Worm (Caenorhabditis elegans) whole organism, L4 larva: ENCODE measurements around the gene Y38F1A.8.

Experiments
- D1046.2 ChIP-seq: fragments of 200-800 bp; sonication (Bioruptor generic); IDR thresholded peaks from 2 replicates; pipeline ENCODE4 v1.3.6; 2022; ENCODE audit warnings: missing genetic modification characterization, missing compliant biosample characterization
- F10B5.3 ChIP-seq: sonication (generic microtip); optimal IDR thresholded peaks from 2 replicates; lab custom pipeline; 2016; ENCODE audit warnings: mild to moderate bottlenecking, missing genetic modification characterization, missing compliant biosample characterization
- F37D6.2 ChIP-seq: sonication (generic microtip); optimal IDR thresholded peaks from 2 replicates; lab custom pipeline; 2016; ENCODE audit warnings: mild to moderate bottlenecking, missing genetic modification characterization, missing compliant biosample characterization
- R02D3.7 ChIP-seq: fragments of 150-350 bp; sonication (generic microtip); optimal IDR thresholded peaks from 3 replicates; lab custom pipeline; 2014; ENCODE audit warnings: missing biosample characterization, missing genetic modification characterization
- Y105C5A.15 ChIP-seq: fragments of 200-800 bp; sonication (Bioruptor generic); IDR thresholded peaks from 2 replicates; pipeline ENCODE4 v1.3.6; 2022; ENCODE audit warnings: missing genetic modification characterization, missing compliant biosample characterization
- Y75B8A.6 ChIP-seq: fragments of 200-800 bp; sonication (Bioruptor generic); IDR thresholded peaks from 2 replicates; pipeline ENCODE4 v1.3.6; 2022; ENCODE audit warnings: missing genetic modification reagents, missing genetic modification characterization, missing compliant biosample characterization
- ZK337.2 ChIP-seq: fragments of 200-800 bp; sonication (Bioruptor generic); IDR thresholded peaks from 2 replicates; pipeline ENCODE4 v1.3.6; 2022; ENCODE audit warnings: missing genetic modification reagents, missing genetic modification characterization, missing compliant biosample characterization
- ama-1 ChIP-seq: fragments of 150-350 bp; optimal IDR thresholded peaks from 2 replicates; lab custom pipeline; 2014; ENCODE audit warnings: inconsistent platforms, mixed read lengths
- arid-1 ChIP-seq: fragments of 200-800 bp; sonication (Bioruptor generic); conservative IDR thresholded peaks from 2 replicates; pipeline ENCODE4 v1.3.6; 2022; ENCODE audit warnings: missing genetic modification reagents, missing genetic modification characterization, missing compliant biosample characterization
- ceh-28 ChIP-seq: fragments of 150-350 bp; optimal IDR thresholded peaks from 2 replicates; lab custom pipeline; 2014; ENCODE audit warnings: missing biosample characterization, missing genetic modification reagents, missing genetic modification characterization
- ceh-62 ChIP-seq: sonication (generic microtip); optimal IDR thresholded peaks from 2 replicates; lab custom pipeline; 2017; ENCODE audit warnings: missing biosample characterization, missing genetic modification characterization
- cey-2 ChIP-seq: sonication (generic microtip); optimal IDR thresholded peaks from 3 replicates; lab custom pipeline; 2017; ENCODE audit warnings: missing genetic modification characterization, mild to moderate bottlenecking, missing compliant biosample characterization, antibody characterized with exemption, borderline replicate concordance; ENCODE audit not compliant: insufficient read depth
- ctbp-1 ChIP-seq: fragments of 200-800 bp; sonication (Bioruptor generic); IDR thresholded peaks from 2 replicates; pipeline ENCODE4 v1.3.6; 2022; ENCODE audit warnings: missing genetic modification reagents, missing genetic modification characterization, missing compliant biosample characterization
- daf-12 ChIP-seq: fragments of 150-350 bp; optimal IDR thresholded peaks from 2 replicates; lab custom pipeline; 2014; ENCODE audit warnings: missing biosample characterization, missing genetic modification reagents, missing genetic modification characterization
- daf-19 ChIP-seq: fragments of 200-800 bp; sonication (Bioruptor generic); conservative IDR thresholded peaks from 2 replicates; pipeline ENCODE4 v1.3.6; 2022; ENCODE audit warnings: missing genetic modification characterization, missing compliant biosample characterization
- daf-8 ChIP-seq: fragments of 200-800 bp; sonication (Bioruptor generic); IDR thresholded peaks from 2 replicates; pipeline ENCODE4 v1.3.6; 2022; ENCODE audit warnings: missing genetic modification characterization, missing compliant biosample characterization
- dmd-8 ChIP-seq: fragments of 200-800 bp; sonication (Bioruptor generic); IDR thresholded peaks from 2 replicates; pipeline ENCODE4 v1.3.6; 2022; ENCODE audit warnings: missing genetic modification characterization, missing compliant biosample characterization
- duxl-1 ChIP-seq: sonication (generic microtip); optimal IDR thresholded peaks from 2 replicates; lab custom pipeline; 2016; ENCODE audit warnings: mild to moderate bottlenecking, missing genetic modification characterization, moderate library complexity, missing compliant biosample characterization; ENCODE audit not compliant: poor library complexity
- dve-1 ChIP-seq: sonication (generic microtip); optimal IDR thresholded peaks from 2 replicates; lab custom pipeline; 2017; ENCODE audit warnings: antibody characterized with exemption, mild to moderate bottlenecking, missing genetic modification characterization, missing compliant biosample characterization; ENCODE audit not compliant: insufficient read depth
- fkh-10 ChIP-seq: fragments of 150-350 bp; optimal IDR thresholded peaks from 2 replicates; lab custom pipeline; 2014; ENCODE audit warnings: missing biosample characterization, missing genetic modification reagents, missing genetic modification characterization
- fos-1 ChIP-seq: fragments of 150-350 bp; optimal IDR thresholded peaks from 2 replicates; lab custom pipeline; 2014; ENCODE audit warnings: missing biosample characterization, missing genetic modification characterization
- gei-8 ChIP-seq: fragments of 200-800 bp; sonication (Bioruptor generic); optimal IDR thresholded peaks from 2 replicates; lab custom pipeline; 2018; ENCODE audit warnings: mild to moderate bottlenecking, missing genetic modification characterization, missing compliant biosample characterization
- hif-1 ChIP-seq, 2 experiments: sonication (generic microtip); optimal IDR thresholded peaks; 2 replicates each; lab custom pipeline; 2016 to 2017; ENCODE audit warnings: missing compliant biosample characterization in 2 of 2, missing genetic modification characterization in 2 of 2, missing genetic modification reagents in 2 of 2, missing genotype in 2 of 2, mild to moderate bottlenecking in 1 of 2
- hmg-1.1 ChIP-seq: fragments of 200-800 bp; sonication (Bioruptor generic); IDR thresholded peaks from 2 replicates; pipeline ENCODE4 v1.3.6; 2022; ENCODE audit warnings: missing genetic modification reagents, missing genetic modification characterization, missing compliant biosample characterization
- jun-1 ChIP-seq: fragments of 150-350 bp; optimal IDR thresholded peaks from 2 replicates; lab custom pipeline; 2014; ENCODE audit warnings: missing biosample characterization, missing genetic modification reagents, missing genetic modification characterization
- lim-7 ChIP-seq: fragments of 200-800 bp; sonication (Bioruptor generic); IDR thresholded peaks from 2 replicates; pipeline ENCODE4 v1.3.6; 2022; ENCODE audit warnings: missing genetic modification characterization, missing compliant biosample characterization
- lin-29 ChIP-seq: fragments of 200-800 bp; sonication (Bioruptor generic); IDR thresholded peaks from 2 replicates; pipeline ENCODE4 v1.3.6; 2022; ENCODE audit warnings: missing genetic modification reagents, missing genetic modification characterization, missing compliant biosample characterization
- lir-3 ChIP-seq: sonication (generic microtip); optimal IDR thresholded peaks from 2 replicates; lab custom pipeline; 2016; ENCODE audit warnings: mild to moderate bottlenecking, missing genetic modification characterization, missing compliant biosample characterization
- lsy-2 ChIP-seq, 2 experiments: fragments of 150-350 bp in 1 of 2; sonication (generic microtip) in 1 of 2; optimal IDR thresholded peaks; 2 replicates each; lab custom pipeline; 2014 to 2017; ENCODE audit warnings: missing biosample characterization in 2 of 2, missing genetic modification characterization in 2 of 2
- madf-5 ChIP-seq, 2 experiments: fragments of 200-800 bp; sonication (Bioruptor generic); IDR thresholded peaks; 2 replicates each; pipeline ENCODE4 v1.3.6; 2022; ENCODE audit warnings: missing compliant biosample characterization in 2 of 2, missing genetic modification characterization in 2 of 2
- mdt-29 ChIP-seq: fragments of 200-800 bp; sonication (Bioruptor generic); IDR thresholded peaks from 2 replicates; pipeline ENCODE4 v1.3.6; 2022; ENCODE audit warnings: missing genetic modification reagents, missing genetic modification characterization, missing compliant biosample characterization
- mes-2 ChIP-seq: sonication (generic microtip); optimal IDR thresholded peaks from 2 replicates; lab custom pipeline; 2016; ENCODE audit warnings: missing genotype, mild to moderate bottlenecking, missing genetic modification characterization, missing compliant biosample characterization; ENCODE audit not compliant: poor library complexity, severe bottlenecking
- mxl-3 ChIP-seq: fragments of 200-800 bp; sonication (Bioruptor generic); optimal IDR thresholded peaks from 2 replicates; lab custom pipeline; 2018; ENCODE audit warnings: mild to moderate bottlenecking, missing genetic modification characterization, missing compliant biosample characterization
- nhr-102 ChIP-seq: sonication (generic microtip); optimal IDR thresholded peaks from 2 replicates; lab custom pipeline; 2016; ENCODE audit warnings: mild to moderate bottlenecking, missing genetic modification characterization, moderate library complexity, missing compliant biosample characterization
- nhr-42 ChIP-seq: fragments of 200-800 bp; sonication (Bioruptor generic); IDR thresholded peaks from 2 replicates; pipeline ENCODE4 v1.3.6; 2022; ENCODE audit warnings: missing genetic modification characterization, missing compliant biosample characterization
- nhr-48 ChIP-seq: sonication (generic microtip); optimal IDR thresholded peaks from 2 replicates; lab custom pipeline; 2016; ENCODE audit warnings: mild to moderate bottlenecking, missing genetic modification characterization, missing compliant biosample characterization
- nhr-6 ChIP-seq: fragments of 150-350 bp; optimal IDR thresholded peaks from 2 replicates; lab custom pipeline; 2014; ENCODE audit warnings: missing biosample characterization, missing genetic modification characterization
- nhr-77 ChIP-seq: fragments of 150-350 bp; optimal IDR thresholded peaks from 2 replicates; lab custom pipeline; 2014; ENCODE audit warnings: missing biosample characterization, missing genetic modification characterization
- pha-4 ChIP-seq, 2 experiments: fragments of 150-350 bp in 1 of 2; fragments of 200-800 bp in 1 of 2; sonication (Bioruptor generic) in 1 of 2; IDR thresholded peaks in 1 of 2; optimal IDR thresholded peaks in 1 of 2; 2 replicates each; pipeline versions ENCODE4 v1.3.6 to Lab custom; 2014 to 2022; ENCODE audit warnings: missing genetic modification characterization in 2 of 2, missing genetic modification reagents in 2 of 2, missing biosample characterization in 1 of 2, missing compliant biosample characterization in 1 of 2
- pqm-1 ChIP-seq: sonication (generic microtip); optimal IDR thresholded peaks from 2 replicates; lab custom pipeline; 2017; ENCODE audit warnings: missing biosample characterization, missing genetic modification characterization
- snpc-1.2 ChIP-seq: fragments of 200-800 bp; sonication (Bioruptor generic); IDR thresholded peaks from 2 replicates; pipeline ENCODE4 v1.3.6; 2022; ENCODE audit warnings: missing genetic modification reagents, missing genetic modification characterization, missing compliant biosample characterization
- snpc-4 ChIP-seq: fragments of 150-350 bp; optimal IDR thresholded peaks from 2 replicates; lab custom pipeline; 2014; ENCODE audit warnings: missing biosample characterization, missing genetic modification characterization
- spr-3 ChIP-seq: fragments of 200-800 bp; sonication (Bioruptor generic); optimal IDR thresholded peaks from 2 replicates; lab custom pipeline; 2018; ENCODE audit warnings: mild to moderate bottlenecking, missing genetic modification characterization, missing compliant biosample characterization
- unc-39 ChIP-seq: sonication (generic microtip); optimal IDR thresholded peaks from 2 replicates; lab custom pipeline; 2017; ENCODE audit warnings: missing biosample characterization, missing genetic modification characterization
- unc-62 ChIP-seq, 3 experiments: fragments of 150-350 bp in 1 of 3; sonication (generic microtip); optimal IDR thresholded peaks in 2 of 3; peaks in 1 of 3; 1 replicate in 1 of 3; 2 replicates in 2 of 3; lab custom pipeline; 2014 to 2017; ENCODE audit warnings: missing biosample characterization in 3 of 3, missing genetic modification characterization in 3 of 3, missing genetic modification reagents in 3 of 3, missing genotype in 1 of 3
- vab-7 ChIP-seq: fragments of 200-800 bp; sonication (Bioruptor generic); IDR thresholded peaks from 2 replicates; pipeline ENCODE4 v1.3.6; 2022; ENCODE audit warnings: missing genetic modification reagents, missing genetic modification characterization, missing compliant biosample characterization
- zag-1 ChIP-seq: fragments of 150-350 bp; optimal IDR thresholded peaks from 2 replicates; lab custom pipeline; 2014; ENCODE audit warnings: missing biosample characterization, missing genetic modification characterization
- zip-2 ChIP-seq: fragments of 150-350 bp; optimal IDR thresholded peaks from 2 replicates; lab custom pipeline; 2014; ENCODE audit warnings: missing biosample characterization, missing genetic modification characterization
- ztf-11 ChIP-seq: fragments of 150-350 bp; optimal IDR thresholded peaks from 2 replicates; lab custom pipeline; 2014; ENCODE audit warnings: missing biosample characterization, missing genetic modification characterization

The Y38F1A.8 gene

DNA sequence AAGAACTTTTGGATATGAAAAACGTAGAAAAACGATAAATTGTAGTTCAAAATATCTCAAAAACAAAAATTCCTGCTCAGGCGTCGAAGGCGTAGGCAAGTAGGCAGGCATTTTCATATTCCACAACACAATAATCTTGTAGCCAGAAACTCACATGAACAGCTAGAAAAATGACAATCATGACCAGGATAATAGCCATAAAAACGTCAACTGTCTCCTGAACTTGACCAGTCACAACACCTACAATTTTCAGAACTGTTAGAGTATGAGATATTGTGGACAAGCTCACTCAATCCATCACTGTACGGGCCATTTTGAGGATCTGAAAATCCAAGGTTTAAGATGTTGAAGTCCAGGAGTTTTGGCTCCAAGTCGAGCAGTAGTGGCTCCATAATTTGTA, 3.2 kb downstream of the Y38F1A.8 start, which contains the start of gene Y38F1A.7:
Gene Y38F1A.7, minus strand, starts transcription at position 392 of the 400 bp plus-strand sequence.
- TF ChIP-seq duxl-1 (tag; lab: Kevin White, UChicago) (no peak), nhr-6 (tag; lab: Kevin White, UChicago) (no peak), zag-1 (tag; lab: Kevin White, UChicago) (no peak), nhr-102 (tag; lab: Kevin White, UChicago) (no peak), unc-62 (GFP tag; optimal IDR thresholded peaks at IDR 0.05 in 1 of 2; lab: Kevin White, UChicago) (peak in 1 of 2 experiments; percentile 92), unc-62 (tag; optimal IDR thresholded peaks at IDR 0.05; lab: Kevin White, UChicago) (no peak), lsy-2 (tag; optimal IDR thresholded peaks at IDR 0.05; lab: Kevin White, UChicago) (no peak)
- TF ChIP-seq, all 104 proteins: peak for 1

DNA sequence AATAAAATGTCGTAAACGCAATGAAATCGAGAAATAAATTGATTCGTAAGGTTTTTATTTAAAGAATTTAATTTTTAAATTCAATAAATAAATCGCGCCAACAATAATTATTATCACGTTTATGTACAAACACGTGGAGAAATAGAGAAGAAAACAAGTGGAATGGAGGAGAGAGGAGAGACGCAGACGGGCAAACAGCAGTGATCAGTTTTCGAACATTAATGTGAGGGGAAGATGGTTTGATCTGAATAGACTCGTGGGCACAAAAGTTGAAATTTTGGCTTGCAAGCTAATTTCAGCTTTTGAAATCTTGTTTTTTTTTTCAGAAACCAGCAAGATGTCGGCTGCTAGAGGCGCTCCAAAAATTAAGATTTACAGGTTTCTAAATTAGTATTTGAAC, 4.4 kb downstream of the Y38F1A.8 start, which contains the start of gene hphd-1:
Gene hphd-1, minus strand, starts transcription at position 323 of the 400 bp plus-strand sequence.
- TF ChIP-seq nhr-6 (tag; lab: Kevin White, UChicago) (no peak), Y105C5A.15 (no peak), fos-1 (tag; lab: Kevin White, UChicago) (no peak), snpc-1.2 (GFP tag; lab: Robert Waterston, UW) (no peak), daf-12 (tag; lab: Kevin White, UChicago) (no peak), pha-4 (GFP tag; IDR thresholded peaks at IDR 0.05; lab: Robert Waterston, UW) (no peak), pha-4 (tag; optimal IDR thresholded peaks at IDR 0.05; lab: Kevin White, UChicago) (peak; percentile 56), fkh-10 (GFP tag; lab: Kevin White, UChicago) (no peak), snpc-4 (tag; lab: Kevin White, UChicago) (no peak), mdt-29 (GFP tag; lab: Robert Waterston, UW) (no peak), gei-8 (GFP tag; lab: Kevin White, UChicago) (no peak), madf-5 (GFP tag; IDR thresholded peaks at IDR 0.05; lab: Robert Waterston, UW) (no peak), Y75B8A.6 (no peak; the same call in 1 of the 2 replicates), cey-2 (tag; lab: Kevin White, UChicago) (no peak), lin-29 (no peak), ama-1 (no peak), mxl-3 (GFP tag; lab: Kevin White, UChicago) (peak; percentile 82), dve-1 (tag; lab: Kevin White, UChicago) (peak; percentile 94), F37D6.2 (no peak), spr-3 (no peak), nhr-77 (tag; lab: Kevin White, UChicago) (peak; percentile 59), ceh-28 (tag; lab: Kevin White, UChicago) (no peak), ZK337.2 (GFP tag; lab: Robert Waterston, UW) (no peak), D1046.2 (GFP tag; lab: Robert Waterston, UW) (no peak), ceh-62 (tag; lab: Kevin White, UChicago) (no peak), lim-7 (GFP tag; lab: Robert Waterston, UW) (no peak), daf-19 (GFP tag; lab: Robert Waterston, UW) (no peak), zip-2 (no peak), ctbp-1 (GFP tag; lab: Robert Waterston, UW) (no peak), mes-2 (peak; percentile 62), pqm-1 (tag; lab: Kevin White, UChicago) (no peak), ztf-11 (no peak), hif-1 (tag; optimal IDR thresholded peaks at IDR 0.05; lab: Kevin White, UChicago) (peak in 1 of 2 experiments; percentile 68), hmg-1.1 (GFP tag; lab: Robert Waterston, UW) (no peak), nhr-48 (peak; percentile 37), F10B5.3 (tag; lab: Kevin White, UChicago) (no peak), dmd-8 (GFP tag; lab: Robert Waterston, UW) (no peak), arid-1 (GFP tag; lab: Robert Waterston, UW) (no peak), nhr-42 (GFP tag; lab: Robert Waterston, UW) (no peak), R02D3.7 (tag; lab: Kevin White, UChicago) (no peak), unc-39 (tag; lab: Kevin White, UChicago) (no peak), lir-3 (tag; lab: Kevin White, UChicago) (no peak), jun-1 (no peak), daf-8 (GFP tag; lab: Robert Waterston, UW) (no peak), vab-7 (GFP tag; lab: Robert Waterston, UW) (no peak)
